Fruit fly (Drosophila melanogaster): ENCODE data around the gene IPIP.

IPIP gene

DNA sequence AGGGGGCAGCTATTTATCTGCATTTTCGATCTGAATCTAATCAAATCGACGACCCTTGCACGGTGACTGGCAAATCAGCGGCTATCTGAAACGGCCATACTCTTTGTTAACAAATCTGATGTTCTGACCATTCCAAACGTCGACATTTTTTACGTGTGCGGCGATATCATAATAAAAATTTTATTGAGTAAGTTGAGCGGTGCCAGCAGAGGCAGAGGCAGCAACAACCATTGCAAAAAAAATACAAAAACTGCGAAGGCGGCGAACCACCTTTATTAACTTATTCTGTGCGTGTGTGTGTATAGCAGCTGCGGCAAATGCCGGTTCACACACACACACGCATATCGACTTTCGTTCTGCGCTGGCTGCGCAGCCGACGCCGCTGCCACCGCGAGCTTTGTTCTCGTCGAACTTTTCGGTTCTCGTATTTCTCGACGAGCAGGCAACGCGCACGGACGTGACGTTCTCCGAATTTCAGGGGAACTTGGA is 34.4 kb downstream of the IPIP start, which contains the start of gene Kr-h1:
Gene Kr-h1 (plus strand): TSS at position 447 of the 489 bp plus-strand sequence.
- TF ChIP-seq Eip78C (GFP tag): peak; percentile 71
- no peak for TF ChIP-seq CG6276 (GFP tag; optimal IDR thresholded peaks at IDR 0.05)
- no peak for TF ChIP-seq eg (GFP tag; IDR thresholded peaks at IDR 0.05)
- peak; percentile 54 for TF ChIP-seq Blimp-1 (GFP tag; optimal IDR thresholded peaks at IDR 0.05)
- no peak for TF ChIP-seq CG6792 (GFP tag; optimal IDR thresholded peaks at IDR 0.05)
- peak; percentile 84 for TF ChIP-seq vri (GFP tag; optimal IDR thresholded peaks at IDR 0.05)
- TF ChIP-seq svp (GFP tag): peak; percentile 68
- TF ChIP-seq Met (GFP tag; optimal IDR thresholded peaks at IDR 0.05): peak; percentile 90
- TF ChIP-seq spab (GFP tag; optimal IDR thresholded peaks at IDR 0.05): no peak
- TF ChIP-seq Sox14 (GFP tag; optimal IDR thresholded peaks at IDR 0.05): peak; percentile 41
- TF ChIP-seq CG6854 (GFP tag; optimal IDR thresholded peaks at IDR 0.05): peak; percentile 13
- no peak for TF ChIP-seq Sox15 (GFP tag; optimal IDR thresholded peaks at IDR 0.05)

DNA sequence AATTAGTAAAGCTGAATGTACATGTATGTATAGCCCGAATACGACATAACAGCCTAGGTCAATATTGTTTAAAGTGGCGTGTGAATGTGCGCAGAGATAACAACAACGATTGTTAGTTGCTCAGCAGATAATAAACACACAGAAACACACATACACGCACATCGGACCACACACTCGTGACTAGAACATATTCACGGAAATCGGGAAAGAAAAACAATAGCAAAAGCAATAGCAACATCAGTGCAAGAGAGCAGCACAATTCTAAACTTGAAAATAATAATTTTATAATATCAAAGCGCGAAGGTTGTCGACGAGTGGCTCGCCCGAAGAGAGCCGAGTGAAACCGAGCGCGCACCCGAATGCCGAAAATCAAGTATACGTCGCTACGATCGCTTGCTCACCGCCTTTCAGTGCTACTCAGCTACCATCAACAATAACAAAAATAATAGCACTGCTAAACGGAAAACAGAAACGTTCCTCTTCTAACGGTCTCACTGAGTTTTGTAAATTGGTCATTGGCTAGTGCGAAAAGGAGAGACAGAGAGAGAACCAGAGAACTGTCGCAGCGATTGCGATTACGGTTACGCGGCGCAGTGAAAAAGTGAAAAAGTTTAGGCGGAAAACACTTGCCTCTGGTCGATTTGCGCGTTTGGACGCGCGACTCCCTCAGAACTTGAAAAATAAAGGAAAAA is 35.3 kb downstream of the IPIP start:
- TF ChIP-seq Hr38 (GFP tag; optimal IDR thresholded peaks at IDR 0.05): no peak
- no peak for TF ChIP-seq CG11294 (GFP tag; IDR thresholded peaks at IDR 0.05)
- TF ChIP-seq Eip75B (GFP tag; optimal IDR thresholded peaks at IDR 0.05): no peak
- TF ChIP-seq CG16779 (tag; optimal IDR thresholded peaks at IDR 0.05): peak; percentile 39
- TF ChIP-seq Gug (GFP tag; IDR thresholded peaks at IDR 0.05): no peak
- no peak for TF ChIP-seq CG6854 (GFP tag; optimal IDR thresholded peaks at IDR 0.05)
- no peak for TF ChIP-seq dsx (GFP tag; optimal IDR thresholded peaks at IDR 0.05; ENCODE audit: poor library complexity, severe bottlenecking)
- TF ChIP-seq CG6808 (GFP tag; optimal IDR thresholded peaks at IDR 0.05): no peak
- TF ChIP-seq svp (GFP tag): peak; percentile 35
- TF ChIP-seq Lpt (GFP tag; optimal IDR thresholded peaks at IDR 0.05): no peak
- no peak for TF ChIP-seq CG6792 (GFP tag; optimal IDR thresholded peaks at IDR 0.05)
- no peak for TF ChIP-seq achi (GFP tag; optimal IDR thresholded peaks at IDR 0.05)
- no peak for TF ChIP-seq CG1621 (tag; optimal IDR thresholded peaks at IDR 0.05)
- no peak for TF ChIP-seq CG32006 (GFP tag; optimal IDR thresholded peaks at IDR 0.05)
- TF ChIP-seq fkh (GFP tag; optimal IDR thresholded peaks at IDR 0.05): peak; percentile 94
- TF ChIP-seq CG7368 (GFP tag; optimal IDR thresholded peaks at IDR 0.05): no peak
- no peak for TF ChIP-seq pdm3 (GFP tag; optimal IDR thresholded peaks at IDR 0.05)
- no peak for TF ChIP-seq CG31627 (GFP tag; optimal IDR thresholded peaks at IDR 0.05)
- no peak for TF ChIP-seq topi (GFP tag; optimal IDR thresholded peaks at IDR 0.05)
- no peak for TF ChIP-seq Sox14 (GFP tag; optimal IDR thresholded peaks at IDR 0.05)
- no peak for TF ChIP-seq CG6163 (GFP tag; IDR thresholded peaks at IDR 0.05)
- no peak for TF ChIP-seq Hr39 (GFP tag; optimal IDR thresholded peaks at IDR 0.05)
- peak; percentile 59 for TF ChIP-seq Eip78C (GFP tag)
- no peak for TF ChIP-seq salr (GFP tag; optimal IDR thresholded peaks at IDR 0.05)
- no peak for TF ChIP-seq fd85E (GFP tag; optimal IDR thresholded peaks at IDR 0.05)
- no peak for TF ChIP-seq Hr4 (GFP tag; optimal IDR thresholded peaks at IDR 0.05)
- TF ChIP-seq CG10669 (GFP tag; optimal IDR thresholded peaks at IDR 0.05): no peak
- TF ChIP-seq CG11902 (GFP tag; optimal IDR thresholded peaks at IDR 0.05): no peak
- no peak for TF ChIP-seq net (GFP tag; optimal IDR thresholded peaks at IDR 0.05)
- TF ChIP-seq CG3919 (GFP tag; optimal IDR thresholded peaks at IDR 0.05): no peak
- no peak for TF ChIP-seq dac (GFP tag; optimal IDR thresholded peaks at IDR 0.05)
- no peak for TF ChIP-seq eg (GFP tag; IDR thresholded peaks at IDR 0.05)
- no peak for TF ChIP-seq CG34406 (GFP tag; optimal IDR thresholded peaks at IDR 0.05)
- TF ChIP-seq Sox15 (GFP tag; optimal IDR thresholded peaks at IDR 0.05): no peak
- no peak for TF ChIP-seq CG8119 (GFP tag; IDR thresholded peaks at IDR 0.05)
- TF ChIP-seq vri (GFP tag; optimal IDR thresholded peaks at IDR 0.05): peak; percentile 82
- no peak for TF ChIP-seq Ets96B (tag; optimal IDR thresholded peaks at IDR 0.05)
- TF ChIP-seq ss (GFP tag; optimal IDR thresholded peaks at IDR 0.05): no peak
- no peak for TF ChIP-seq fd59A (GFP tag; optimal IDR thresholded peaks at IDR 0.05)
- no peak for TF ChIP-seq CG9139 (GFP tag; optimal IDR thresholded peaks at IDR 0.05)
- no peak for TF ChIP-seq spab (GFP tag; optimal IDR thresholded peaks at IDR 0.05)
- TF ChIP-seq CG15336 (GFP tag; IDR thresholded peaks at IDR 0.05): no peak
- TF ChIP-seq Blimp-1 (GFP tag; optimal IDR thresholded peaks at IDR 0.05): no peak
